Worm (Caenorhabditis elegans) whole organism, L2 larva: ENCODE measurements around the gene gcy-33.

Source experiments
- C34F6.9 ChIP-seq: fragments of 150-350 bp; optimal IDR thresholded peaks from 2 replicates; lab custom pipeline; 2014; ENCODE audit warnings: missing biosample characterization, missing genetic modification characterization
- F13H6.1 ChIP-seq: sonication (generic microtip); optimal IDR thresholded peaks from 2 replicates; lab custom pipeline; 2016; ENCODE audit warnings: missing genetic modification characterization, missing compliant biosample characterization
- R02D3.7 ChIP-seq: fragments of 150-350 bp; optimal IDR thresholded peaks from 2 replicates; lab custom pipeline; 2014; ENCODE audit warnings: missing biosample characterization, missing genetic modification characterization
- Y55F3AM.14 ChIP-seq: fragments of 200-800 bp; sonication (Bioruptor generic); optimal IDR thresholded peaks from 2 replicates; lab custom pipeline; 2018; ENCODE audit warnings: mild to moderate bottlenecking, missing genetic modification characterization, missing compliant biosample characterization
- ZK546.5 ChIP-seq: sonication (generic microtip); optimal IDR thresholded peaks from 2 replicates; lab custom pipeline; 2017; ENCODE audit warnings: missing biosample characterization, missing genetic modification characterization
- alr-1 ChIP-seq: fragments of 150-350 bp; optimal IDR thresholded peaks from 2 replicates; lab custom pipeline; 2014; ENCODE audit warnings: missing biosample characterization, missing genetic modification characterization
- aly-2 ChIP-seq: fragments of 150-350 bp; optimal IDR thresholded peaks from 2 replicates; lab custom pipeline; 2014; ENCODE audit warnings: missing biosample characterization, missing genetic modification characterization
- ama-1 ChIP-seq: fragments of 150-350 bp; optimal IDR thresholded peaks from 2 replicates; lab custom pipeline; 2018; ENCODE audit warnings: inconsistent platforms
- blmp-1 ChIP-seq: sonication (generic microtip); optimal IDR thresholded peaks from 2 replicates; lab custom pipeline; 2017; ENCODE audit warnings: missing genetic modification characterization, mild to moderate bottlenecking, missing compliant biosample characterization, antibody characterized with exemption, moderate library complexity; ENCODE audit not compliant: insufficient read depth
- ceh-16 ChIP-seq: fragments of 150-350 bp; optimal IDR thresholded peaks from 2 replicates; lab custom pipeline; 2014; ENCODE audit warnings: missing biosample characterization, missing genetic modification characterization
- ceh-82 ChIP-seq: fragments of 150-350 bp; optimal IDR thresholded peaks from 2 replicates; lab custom pipeline; 2014; ENCODE audit warnings: missing biosample characterization, missing genetic modification characterization
- crh-2 ChIP-seq: sonication (generic microtip); optimal IDR thresholded peaks from 2 replicates; lab custom pipeline; 2017; ENCODE audit warnings: missing biosample characterization, missing genetic modification characterization
- dmd-4 ChIP-seq: sonication (generic microtip); optimal IDR thresholded peaks from 2 replicates; lab custom pipeline; 2017; ENCODE audit warnings: missing biosample characterization, missing genetic modification characterization
- egl-27 ChIP-seq: sonication (generic microtip); optimal IDR thresholded peaks from 3 replicates; lab custom pipeline; 2017; ENCODE audit warnings: missing biosample characterization, missing genetic modification reagents, missing genetic modification characterization
- elt-1 ChIP-seq: fragments of 150-350 bp; optimal IDR thresholded peaks from 2 replicates; lab custom pipeline; 2014; ENCODE audit warnings: missing biosample characterization, missing genetic modification characterization
- elt-3 ChIP-seq: sonication (generic microtip); optimal IDR thresholded peaks from 2 replicates; lab custom pipeline; 2017; ENCODE audit warnings: missing biosample characterization, missing genetic modification characterization
- fos-1 ChIP-seq: fragments of 150-350 bp; optimal IDR thresholded peaks from 2 replicates; lab custom pipeline; 2014; ENCODE audit warnings: missing biosample characterization, missing genetic modification characterization
- gmeb-1 ChIP-seq: fragments of 150-350 bp; optimal IDR thresholded peaks from 2 replicates; lab custom pipeline; 2014; ENCODE audit warnings: missing biosample characterization, missing genetic modification characterization
- lin-11 ChIP-seq: fragments of 150-350 bp; sonication (generic microtip); optimal IDR thresholded peaks from 2 replicates; lab custom pipeline; 2014; ENCODE audit warnings: missing biosample characterization, missing genetic modification characterization, inconsistent platforms, mixed read lengths
- lin-13 ChIP-seq: fragments of 150-350 bp; optimal IDR thresholded peaks from 2 replicates; lab custom pipeline; 2014; ENCODE audit warnings: missing biosample characterization, missing genetic modification reagents, missing genetic modification characterization
- lin-39 ChIP-seq: fragments of 150-350 bp; optimal IDR thresholded peaks from 2 replicates; lab custom pipeline; 2014; ENCODE audit warnings: missing biosample characterization, missing genetic modification reagents, missing genetic modification characterization
- lsy-2 ChIP-seq, 2 experiments: fragments of 150-350 bp in 1 of 2; sonication (generic microtip) in 1 of 2; optimal IDR thresholded peaks; 2 replicates each; lab custom pipeline; 2014 to 2017; ENCODE audit warnings: missing biosample characterization in 2 of 2, missing genetic modification characterization in 2 of 2
- mab-5 ChIP-seq: fragments of 150-350 bp; optimal IDR thresholded peaks from 2 replicates; lab custom pipeline; 2014; ENCODE audit warnings: missing biosample characterization, missing genetic modification characterization
- mbf-1 ChIP-seq: sonication (generic microtip); optimal IDR thresholded peaks from 2 replicates; lab custom pipeline; 2017; ENCODE audit warnings: missing biosample characterization, missing genetic modification characterization
- mdl-1 ChIP-seq, 2 experiments: fragments of 150-350 bp in 1 of 2; sonication (generic microtip) in 1 of 2; optimal IDR thresholded peaks; 2 replicates each; lab custom pipeline; 2017; ENCODE audit warnings: missing biosample characterization in 2 of 2, missing genetic modification characterization in 2 of 2
- nhr-10 ChIP-seq: sonication (generic microtip); optimal IDR thresholded peaks from 2 replicates; lab custom pipeline; 2017; ENCODE audit warnings: missing biosample characterization, missing genetic modification characterization
- nhr-11 ChIP-seq: fragments of 150-350 bp; optimal IDR thresholded peaks from 2 replicates; lab custom pipeline; 2014; ENCODE audit warnings: missing biosample characterization, missing genetic modification characterization
- nhr-12 ChIP-seq: fragments of 150-350 bp; optimal IDR thresholded peaks from 2 replicates; lab custom pipeline; 2014; ENCODE audit warnings: missing biosample characterization, missing genetic modification characterization
- nhr-129 ChIP-seq: fragments of 150-350 bp; optimal IDR thresholded peaks from 2 replicates; lab custom pipeline; 2014; ENCODE audit warnings: missing biosample characterization, missing genetic modification characterization
- nhr-21 ChIP-seq: fragments of 150-350 bp; optimal IDR thresholded peaks from 2 replicates; lab custom pipeline; 2014; ENCODE audit warnings: missing biosample characterization, missing genetic modification characterization
- nhr-23 ChIP-seq: fragments of 150-350 bp; optimal IDR thresholded peaks from 2 replicates; lab custom pipeline; 2014; ENCODE audit warnings: missing biosample characterization, missing genetic modification reagents, missing genetic modification characterization
- nhr-237 ChIP-seq: fragments of 150-350 bp; optimal IDR thresholded peaks from 2 replicates; lab custom pipeline; 2014; ENCODE audit warnings: missing biosample characterization, missing genetic modification characterization
- nhr-25 ChIP-seq: fragments of 150-350 bp; sonication (generic microtip); optimal IDR thresholded peaks from 3 replicates; lab custom pipeline; 2014; ENCODE audit warnings: missing biosample characterization, missing genetic modification characterization
- nhr-6 ChIP-seq: fragments of 150-350 bp; optimal IDR thresholded peaks from 2 replicates; lab custom pipeline; 2014; ENCODE audit warnings: missing biosample characterization, missing genetic modification characterization
- nhr-77 ChIP-seq: fragments of 150-350 bp; optimal IDR thresholded peaks from 2 replicates; lab custom pipeline; 2014; ENCODE audit warnings: missing biosample characterization, missing genetic modification characterization
- peb-1 ChIP-seq: fragments of 150-350 bp; optimal IDR thresholded peaks from 2 replicates; lab custom pipeline; 2014; ENCODE audit warnings: missing biosample characterization, missing genetic modification characterization
- sem-4 ChIP-seq: fragments of 150-350 bp; optimal IDR thresholded peaks from 2 replicates; lab custom pipeline; 2014; ENCODE audit warnings: missing biosample characterization, missing genetic modification reagents, missing genetic modification characterization
- skn-1 ChIP-seq: sonication (generic microtip); optimal IDR thresholded peaks from 2 replicates; lab custom pipeline; 2017; ENCODE audit warnings: missing biosample characterization, missing genetic modification characterization
- sma-3 ChIP-seq: sonication (generic microtip); optimal IDR thresholded peaks from 2 replicates; lab custom pipeline; 2016; ENCODE audit warnings: missing genetic modification reagents, missing genetic modification characterization, missing compliant biosample characterization
- sma-9 ChIP-seq, 2 experiments: fragments of 150-350 bp in 1 of 2; sonication (generic microtip) in 1 of 2; optimal IDR thresholded peaks; 2 replicates each; lab custom pipeline; 2014 to 2016; ENCODE audit warnings: missing genetic modification characterization in 2 of 2, mild to moderate bottlenecking in 1 of 2, missing biosample characterization in 1 of 2, missing compliant biosample characterization in 1 of 2, missing genetic modification reagents in 1 of 2, moderate library complexity in 1 of 2
- snpc-4 ChIP-seq: fragments of 150-350 bp; optimal IDR thresholded peaks from 2 replicates; lab custom pipeline; 2014; ENCODE audit warnings: missing biosample characterization, missing genetic modification characterization
- unc-39 ChIP-seq: fragments of 150-350 bp; optimal IDR thresholded peaks from 2 replicates; lab custom pipeline; 2014; ENCODE audit warnings: missing biosample characterization, missing genetic modification characterization
- unc-55 ChIP-seq: fragments of 150-350 bp; sonication (generic microtip); optimal IDR thresholded peaks from 3 replicates; lab custom pipeline; 2014; ENCODE audit warnings: missing biosample characterization, missing genetic modification reagents, missing genetic modification characterization
- unc-62 ChIP-seq: fragments of 150-350 bp; optimal IDR thresholded peaks from 2 replicates; lab custom pipeline; 2014; ENCODE audit warnings: missing biosample characterization, missing genetic modification reagents, missing genetic modification characterization
- zag-1 ChIP-seq: fragments of 150-350 bp; optimal IDR thresholded peaks from 2 replicates; lab custom pipeline; 2014; ENCODE audit warnings: missing biosample characterization, missing genetic modification characterization
- ztf-1 ChIP-seq: fragments of 200-800 bp; sonication (Bioruptor generic); conservative IDR thresholded peaks from 2 replicates; pipeline ENCODE4 v1.3.6; 2022; ENCODE audit warnings: missing genetic modification characterization, missing compliant biosample characterization
- ztf-11 ChIP-seq: sonication (generic microtip); optimal IDR thresholded peaks from 2 replicates; lab custom pipeline; 2017; ENCODE audit warnings: missing biosample characterization, missing genetic modification characterization
- ztf-4 ChIP-seq: fragments of 150-350 bp; optimal IDR thresholded peaks from 2 replicates; lab custom pipeline; 2014; ENCODE audit warnings: missing biosample characterization, missing genetic modification characterization

gcy-33 gene

DNA sequence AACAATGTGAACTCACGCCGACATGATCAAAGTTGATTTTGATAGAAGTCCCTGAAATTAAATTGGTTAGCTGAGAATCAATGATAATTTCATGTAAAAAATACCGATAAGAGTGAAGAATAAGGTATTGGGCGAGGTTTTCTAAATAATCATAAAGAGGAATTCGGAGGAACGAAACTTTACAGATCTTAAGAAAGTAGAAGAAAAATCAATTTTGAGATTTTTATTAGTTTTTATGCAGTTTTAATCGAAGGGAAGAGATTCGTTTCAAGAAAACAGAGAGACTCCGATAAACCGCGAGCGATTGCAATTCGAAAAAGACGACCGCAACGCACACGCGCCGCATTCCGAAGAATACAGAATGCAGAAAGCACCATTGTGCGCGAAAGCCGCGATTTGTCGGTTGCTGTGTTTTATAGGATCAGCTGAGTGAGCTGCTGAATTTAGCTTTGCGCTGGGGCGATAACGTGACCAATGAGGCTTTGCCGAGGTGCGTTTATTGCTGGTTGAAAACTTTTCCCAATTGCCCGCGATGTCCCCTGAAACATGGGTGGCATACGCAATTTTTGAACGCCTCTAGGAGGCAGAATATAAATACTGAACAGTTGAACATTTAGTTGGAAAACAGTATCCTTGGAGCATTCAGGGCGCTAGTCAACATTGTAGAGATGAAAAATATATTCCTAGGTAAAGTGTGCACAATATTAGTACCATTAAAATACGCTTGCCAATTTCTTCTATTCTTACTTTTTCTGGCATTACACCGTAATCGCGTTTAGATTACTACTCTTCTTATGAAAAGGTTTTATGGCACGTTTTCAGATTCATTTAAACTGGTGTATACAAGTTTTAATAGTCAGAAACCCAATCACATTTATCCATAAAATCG is 21.7 kb downstream of the gcy-33 start, which contains the start of gene snr-4:
Gene snr-4 (minus strand): TSS at position 51 of the 889 bp plus-strand sequence.
- TF ChIP-seq nhr-10 (tag; lab: Kevin White, UChicago) (peak; percentile 56), Y55F3AM.14 (GFP tag; lab: Kevin White, UChicago) (peak; percentile 90), mdl-1 (tag; optimal IDR thresholded peaks at IDR 0.05; lab: Kevin White, UChicago) (peak; percentile 80 to 86), alr-1 (tag; lab: Kevin White, UChicago) (no peak), R02D3.7 (tag; lab: Kevin White, UChicago) (peak; percentile 29), C34F6.9 (tag; lab: Kevin White, UChicago) (peak; percentile 92), ztf-4 (tag; lab: Kevin White, UChicago) (peak; percentile 84), egl-27 (peak; percentile 79), sem-4 (tag; lab: Kevin White, UChicago) (peak; percentile 86), ceh-82 (tag; lab: Kevin White, UChicago) (peak; percentile 83), mbf-1 (no peak), elt-1 (no peak), unc-39 (no peak), lsy-2 (tag; optimal IDR thresholded peaks at IDR 0.05; lab: Kevin White, UChicago) (peak; percentile 86 to 91), blmp-1 (tag; lab: Kevin White, UChicago) (peak; percentile 77), gmeb-1 (tag; lab: Kevin White, UChicago) (peak; percentile 89), dmd-4 (tag; lab: Kevin White, UChicago) (no peak), elt-3 (no peak), peb-1 (tag; lab: Kevin White, UChicago) (peak; percentile 76), nhr-21 (tag; lab: Kevin White, UChicago) (peak; percentile 96), fos-1 (tag; lab: Kevin White, UChicago) (peak; percentile 90), ama-1 (lab: Kevin White, UChicago) (peak; percentile 95), lin-39 (no peak), ceh-16 (tag; lab: Kevin White, UChicago) (peak; percentile 60), nhr-11 (tag; lab: Kevin White, UChicago) (peak; percentile 75), mab-5 (tag; lab: Kevin White, UChicago) (peak; percentile 80), unc-55 (GFP tag; lab: Kevin White, UChicago) (peak; percentile 90), nhr-6 (no peak), aly-2 (tag; lab: Kevin White, UChicago) (no peak), sma-9 (GFP tag; optimal IDR thresholded peaks at IDR 0.05; lab: Kevin White, UChicago) (peak; percentile 96), sma-9 (tag; optimal IDR thresholded peaks at IDR 0.05; lab: Kevin White, UChicago) (no peak), nhr-12 (no peak), nhr-23 (tag; lab: Kevin White, UChicago) (no peak), nhr-237 (tag; lab: Kevin White, UChicago) (peak; percentile 81), nhr-25 (tag; lab: Kevin White, UChicago) (peak; percentile 84), skn-1 (no peak), sma-3 (peak; percentile 95), ztf-11 (tag; lab: Kevin White, UChicago) (peak; percentile 11), snpc-4 (tag; lab: Kevin White, UChicago) (peak; percentile 100), F13H6.1 (peak; percentile 93), nhr-77 (tag; lab: Kevin White, UChicago) (peak; percentile 78), unc-62 (GFP tag; lab: Kevin White, UChicago) (no peak), ztf-1 (GFP tag; lab: Robert Waterston, UW) (0 out of 2 replicates have a peak, but pooled peaks have one; percentile 45), ZK546.5 (tag; lab: Kevin White, UChicago) (peak; percentile 49), zag-1 (tag; lab: Kevin White, UChicago) (peak; percentile 91), lin-13 (peak; percentile 94), nhr-129 (peak; percentile 94), lin-11 (tag; lab: Kevin White, UChicago) (peak; percentile 93), crh-2 (tag; lab: Kevin White, UChicago) (peak; percentile 96)
